Fruit fly (Drosophila melanogaster): Measurements from ENCODE around the gene Dh44.

DNA sequence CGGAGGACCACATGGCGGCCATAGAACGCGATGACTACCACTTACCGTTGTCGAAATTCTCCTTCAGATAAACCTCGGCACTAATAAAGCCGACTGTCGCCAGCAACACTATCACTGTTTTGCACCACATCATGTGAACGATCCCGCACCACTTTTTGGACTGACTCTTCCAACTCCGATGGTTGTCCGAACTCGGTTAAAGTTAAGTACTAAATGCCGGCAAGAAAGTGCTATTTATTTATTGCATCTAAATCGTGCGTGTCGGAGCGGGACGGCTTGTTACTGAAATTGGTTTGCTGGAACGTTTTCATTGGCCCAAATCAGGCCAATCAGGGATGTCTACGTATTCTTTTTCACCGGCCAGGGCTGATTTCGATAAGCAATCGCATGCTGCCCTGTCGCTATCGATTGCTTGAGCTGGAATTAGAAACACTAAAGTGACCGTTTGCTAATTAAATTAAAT lies 7.3 kb upstream of the Dh44 start, which contains the start of gene Calr:
- TF ChIP-seq CG4496 (GFP tag; IDR thresholded peaks at IDR 0.05) (no peak), fd96Ca (GFP tag; IDR thresholded peaks at IDR 0.05) (no peak), Ets98B (GFP tag; IDR thresholded peaks at IDR 0.05) (no peak)
